Worm (Caenorhabditis elegans) whole organism, L4 larva: ENCODE measurements around the gene T16G1.9.

Experiments used
- D1046.2 ChIP-seq: fragments of 200-800 bp; sonication (Bioruptor generic); IDR thresholded peaks from 2 replicates; pipeline ENCODE4 v1.3.6; 2022; ENCODE audit warnings: missing genetic modification characterization, missing compliant biosample characterization
- F10B5.3 ChIP-seq: sonication (generic microtip); optimal IDR thresholded peaks from 2 replicates; lab custom pipeline; 2016; ENCODE audit warnings: mild to moderate bottlenecking, missing genetic modification characterization, missing compliant biosample characterization
- F49E8.2 ChIP-seq: sonication (generic microtip); optimal IDR thresholded peaks from 2 replicates; lab custom pipeline; 2016; ENCODE audit warnings: missing compliant biosample characterization, mild to moderate bottlenecking, missing genetic modification characterization, borderline replicate concordance
- Y48G9A.11 ChIP-seq: fragments of 200-800 bp; sonication (Bioruptor generic); IDR thresholded peaks from 2 replicates; pipeline ENCODE4 v1.3.6; 2022; ENCODE audit warnings: missing genetic modification reagents, missing genetic modification characterization, missing compliant biosample characterization
- ZK337.2 ChIP-seq: fragments of 200-800 bp; sonication (Bioruptor generic); IDR thresholded peaks from 2 replicates; pipeline ENCODE4 v1.3.6; 2022; ENCODE audit warnings: missing genetic modification reagents, missing genetic modification characterization, missing compliant biosample characterization
- ZK546.5 ChIP-seq, 2 experiments: sonication (generic microtip); optimal IDR thresholded peaks; 2 replicates each; lab custom pipeline; 2017; ENCODE audit warnings: missing biosample characterization in 2 of 2, missing genetic modification characterization in 2 of 2
- aha-1 ChIP-seq: fragments of 150-350 bp; peaks from one replicate; lab custom pipeline; 2014; ENCODE audit warnings: missing biosample characterization, missing genetic modification characterization
- ceh-62 ChIP-seq: sonication (generic microtip); optimal IDR thresholded peaks from 2 replicates; lab custom pipeline; 2017; ENCODE audit warnings: missing biosample characterization, missing genetic modification characterization
- ceh-82 ChIP-seq: sonication (generic microtip); optimal IDR thresholded peaks from 2 replicates; lab custom pipeline; 2017; ENCODE audit warnings: missing biosample characterization, missing genetic modification characterization
- daf-12 ChIP-seq: fragments of 150-350 bp; optimal IDR thresholded peaks from 2 replicates; lab custom pipeline; 2014; ENCODE audit warnings: missing biosample characterization, missing genetic modification reagents, missing genetic modification characterization
- daf-8 ChIP-seq: fragments of 200-800 bp; sonication (Bioruptor generic); IDR thresholded peaks from 2 replicates; pipeline ENCODE4 v1.3.6; 2022; ENCODE audit warnings: missing genetic modification characterization, missing compliant biosample characterization
- dpl-1 ChIP-seq: fragments of 150-350 bp; optimal IDR thresholded peaks from 2 replicates; lab custom pipeline; 2014; ENCODE audit warnings: missing biosample characterization, missing genetic modification reagents, missing genetic modification characterization
- fkh-10 ChIP-seq: fragments of 150-350 bp; optimal IDR thresholded peaks from 2 replicates; lab custom pipeline; 2014; ENCODE audit warnings: missing biosample characterization, missing genetic modification reagents, missing genetic modification characterization
- gei-8 ChIP-seq: fragments of 200-800 bp; sonication (Bioruptor generic); optimal IDR thresholded peaks from 2 replicates; lab custom pipeline; 2018; ENCODE audit warnings: mild to moderate bottlenecking, missing genetic modification characterization, missing compliant biosample characterization
- hmg-1.1 ChIP-seq: fragments of 200-800 bp; sonication (Bioruptor generic); IDR thresholded peaks from 2 replicates; pipeline ENCODE4 v1.3.6; 2022; ENCODE audit warnings: missing genetic modification reagents, missing genetic modification characterization, missing compliant biosample characterization
- mep-1 ChIP-seq: fragments of 150-350 bp; sonication (generic microtip); optimal IDR thresholded peaks from 3 replicates; lab custom pipeline; 2014; ENCODE audit warnings: missing biosample characterization, missing genetic modification characterization
- mes-2 ChIP-seq: sonication (generic microtip); optimal IDR thresholded peaks from 2 replicates; lab custom pipeline; 2016; ENCODE audit warnings: missing genotype, mild to moderate bottlenecking, missing genetic modification characterization, missing compliant biosample characterization; ENCODE audit not compliant: poor library complexity, severe bottlenecking
- mxl-3 ChIP-seq: fragments of 200-800 bp; sonication (Bioruptor generic); optimal IDR thresholded peaks from 2 replicates; lab custom pipeline; 2018; ENCODE audit warnings: mild to moderate bottlenecking, missing genetic modification characterization, missing compliant biosample characterization
- nhr-237 ChIP-seq: sonication (generic microtip); optimal IDR thresholded peaks from 2 replicates; lab custom pipeline; 2017; ENCODE audit warnings: missing biosample characterization, missing genetic modification characterization
- nhr-28 ChIP-seq: fragments of 150-350 bp; optimal IDR thresholded peaks from 2 replicates; lab custom pipeline; 2014; ENCODE audit warnings: missing biosample characterization, missing genetic modification characterization
- nhr-77 ChIP-seq: fragments of 150-350 bp; optimal IDR thresholded peaks from 2 replicates; lab custom pipeline; 2014; ENCODE audit warnings: missing biosample characterization, missing genetic modification characterization
- saeg-2 ChIP-seq: fragments of 200-800 bp; sonication (Bioruptor generic); IDR thresholded peaks from 2 replicates; pipeline ENCODE4 v1.3.6; 2022; ENCODE audit warnings: missing genetic modification reagents, missing genetic modification characterization, missing compliant biosample characterization
- sdz-12 ChIP-seq: fragments of 200-800 bp; sonication (Bioruptor generic); optimal IDR thresholded peaks from 2 replicates; lab custom pipeline; 2018; ENCODE audit warnings: mild to moderate bottlenecking, missing genetic modification characterization, missing compliant biosample characterization
- set-16 ChIP-seq: fragments of 200-800 bp; sonication (Bioruptor generic); IDR thresholded peaks from 2 replicates; pipeline ENCODE4 v1.3.6; 2022; ENCODE audit warnings: missing genetic modification reagents, missing genetic modification characterization, missing compliant biosample characterization
- spr-3 ChIP-seq: fragments of 200-800 bp; sonication (Bioruptor generic); optimal IDR thresholded peaks from 2 replicates; lab custom pipeline; 2018; ENCODE audit warnings: mild to moderate bottlenecking, missing genetic modification characterization, missing compliant biosample characterization
- tag-97 ChIP-seq: fragments of 200-800 bp; sonication (Bioruptor generic); IDR thresholded peaks from 2 replicates; pipeline ENCODE4 v1.3.6; 2022; ENCODE audit warnings: missing genetic modification characterization, missing compliant biosample characterization
- unc-130 ChIP-seq: sonication (generic microtip); optimal IDR thresholded peaks from 2 replicates; lab custom pipeline; 2016; ENCODE audit warnings: missing genetic modification reagents, missing genetic modification characterization, missing compliant biosample characterization
- unc-39 ChIP-seq: sonication (generic microtip); optimal IDR thresholded peaks from 2 replicates; lab custom pipeline; 2017; ENCODE audit warnings: missing biosample characterization, missing genetic modification characterization
- vab-7 ChIP-seq: fragments of 200-800 bp; sonication (Bioruptor generic); IDR thresholded peaks from 2 replicates; pipeline ENCODE4 v1.3.6; 2022; ENCODE audit warnings: missing genetic modification reagents, missing genetic modification characterization, missing compliant biosample characterization
- zag-1 ChIP-seq: fragments of 150-350 bp; optimal IDR thresholded peaks from 2 replicates; lab custom pipeline; 2014; ENCODE audit warnings: missing biosample characterization, missing genetic modification characterization
- zfp-3 ChIP-seq: fragments of 200-800 bp; sonication (Bioruptor generic); conservative IDR thresholded peaks from 2 replicates; pipeline ENCODE4 v1.3.6; 2022; ENCODE audit warnings: missing genetic modification reagents, missing genetic modification characterization, missing compliant biosample characterization
- zip-2 ChIP-seq: fragments of 150-350 bp; optimal IDR thresholded peaks from 2 replicates; lab custom pipeline; 2014; ENCODE audit warnings: missing biosample characterization, missing genetic modification characterization

Gene T16G1.9

DNA sequence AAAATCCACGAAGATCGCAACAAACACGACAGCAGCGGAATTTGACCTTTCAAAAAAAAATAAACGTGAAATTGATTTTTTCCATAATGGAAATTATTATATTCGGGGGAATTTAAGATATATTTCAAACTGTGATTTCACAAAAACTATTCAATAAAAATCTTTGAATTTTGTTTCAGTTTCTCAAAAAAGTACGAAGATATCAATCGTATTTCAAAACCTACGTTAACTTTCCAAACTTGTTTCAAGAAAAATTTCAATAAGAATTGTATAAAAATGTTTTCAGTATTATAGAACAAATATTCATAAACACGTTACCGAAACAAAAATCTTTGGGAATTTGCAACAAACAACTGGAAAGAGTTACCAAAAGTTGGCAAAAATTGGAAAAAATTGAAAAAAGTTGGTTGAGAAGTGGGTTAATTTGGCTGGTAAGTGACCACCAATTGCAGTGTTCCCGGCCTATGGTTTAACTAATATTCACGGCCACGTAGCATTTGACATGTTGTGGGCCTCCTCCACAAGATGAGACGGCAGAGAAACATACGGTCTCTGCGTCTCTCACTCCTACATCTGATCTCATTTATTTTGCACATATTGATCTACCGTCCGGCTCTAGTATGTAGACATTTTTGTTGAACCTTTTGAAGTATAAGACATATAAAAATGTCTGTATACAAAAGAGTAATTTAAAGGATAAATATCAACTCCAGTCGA lies at the start of gene T16G1.9, which contains the start of gene T16G1.18 (continued):
- TF ChIP-seq daf-12 (tag; lab: Kevin White, UChicago) (no peak), nhr-77 (tag; lab: Kevin White, UChicago) (no peak), mxl-3 (peak; percentile 45), zip-2 (tag; lab: Kevin White, UChicago) (no peak)

DNA sequence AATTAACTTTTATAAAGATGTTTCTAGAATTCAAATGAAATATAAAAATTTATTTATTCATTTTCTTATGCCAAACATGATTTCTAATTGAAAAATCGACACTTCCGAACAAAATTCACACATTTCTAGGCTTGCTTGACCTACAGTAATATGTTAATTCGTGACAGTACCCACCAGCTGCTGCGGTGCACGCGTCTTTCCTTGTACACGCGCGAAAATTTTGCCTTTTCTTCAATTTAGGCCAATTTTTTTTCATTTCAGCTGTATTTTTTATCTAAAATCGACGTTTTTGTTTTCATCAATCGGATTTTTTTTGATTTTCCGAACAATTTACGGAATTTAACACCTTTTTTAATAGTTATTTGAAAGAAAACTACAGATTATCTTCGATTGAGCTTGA lies 49.4 kb upstream of the T16G1.9 start:
- TF ChIP-seq F49E8.2 (tag; lab: Kevin White, UChicago) (peak; percentile 38), sdz-12 (GFP tag; lab: Kevin White, UChicago) (no peak), tag-97 (GFP tag; lab: Robert Waterston, UW) (no peak), unc-130 (GFP tag; lab: Kevin White, UChicago) (peak; percentile 73), nhr-77 (tag; lab: Kevin White, UChicago) (no peak), hmg-1.1 (GFP tag; lab: Robert Waterston, UW) (no peak), Y48G9A.11 (peak; percentile 70)

- no peak for TF ChIP-seq F10B5.3
- TF ChIP-seq ceh-82 = no peak
- TF ChIP-seq unc-130 (GFP tag; lab: Kevin White, UChicago) = no peak
- TF ChIP-seq ZK337.2 (GFP tag; lab: Robert Waterston, UW) = no peak
- no peak for TF ChIP-seq daf-12 (tag; lab: Kevin White, UChicago)
- no peak for TF ChIP-seq fkh-10 (GFP tag; lab: Kevin White, UChicago)
- TF ChIP-seq mes-2 (tag; lab: Kevin White, UChicago) = no peak
- no peak for TF ChIP-seq nhr-77 (tag; lab: Kevin White, UChicago)
- no peak for TF ChIP-seq vab-7 (GFP tag; lab: Robert Waterston, UW)
- no peak for TF ChIP-seq mep-1 (tag; lab: Kevin White, UChicago)
- no peak for TF ChIP-seq daf-8
- TF ChIP-seq set-16 (GFP tag; lab: Robert Waterston, UW) = no peak
- no peak for TF ChIP-seq D1046.2 (GFP tag; lab: Robert Waterston, UW)
- TF ChIP-seq zip-2 (tag; lab: Kevin White, UChicago) = no peak
- no peak for TF ChIP-seq nhr-237 (tag; lab: Kevin White, UChicago)
- TF ChIP-seq gei-8 (GFP tag; lab: Kevin White, UChicago) = no peak
- no peak for TF ChIP-seq dpl-1 (GFP tag; lab: Kevin White, UChicago)
Observed at ce11 chrV:12999559-12999958, 48.9 kb upstream of the T16G1.9 start, which contains the start of gene far-4. Gene far-4, minus strand, starts transcription at chrV:12999659.

- TF ChIP-seq spr-3 (GFP tag; lab: Kevin White, UChicago) (no peak), ZK546.5 (tag; optimal IDR thresholded peaks at IDR 0.05; lab: Kevin White, UChicago) (no peak), unc-39 (no peak), saeg-2 (GFP tag; lab: Robert Waterston, UW) (no peak), gei-8 (GFP tag; lab: Kevin White, UChicago) (no peak), zfp-3 (no peak), ceh-62 (tag; lab: Kevin White, UChicago) (no peak)
Observed at ce11 chrV:12997422-12997821, 46.8 kb upstream of the T16G1.9 start, which contains the start of gene far-3. Gene far-3, minus strand, starts transcription at chrV:12997522.

DNA sequence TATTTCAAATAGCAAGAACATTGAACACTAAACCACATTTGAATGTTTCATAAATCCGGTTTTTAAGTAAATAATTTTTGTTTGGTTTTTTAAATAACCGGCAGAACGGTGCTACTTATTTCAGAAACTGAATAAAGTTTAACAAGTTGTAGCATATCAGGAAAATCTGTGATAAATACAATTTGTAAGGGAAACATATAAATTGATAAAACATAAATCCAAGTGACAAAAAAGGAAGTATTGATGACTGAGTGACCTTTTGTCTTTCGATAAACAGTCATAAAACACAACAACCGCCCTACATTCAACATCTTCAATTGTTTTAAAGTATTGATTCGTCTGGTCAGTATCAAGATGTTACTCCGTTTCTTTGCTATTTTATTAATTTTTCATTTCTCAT lies 44.6 kb upstream of the T16G1.9 start, which contains the start of gene far-5:
TSS of gene far-5 (plus strand) at position 301 of the 400 bp plus-strand sequence.
- peak; percentile 3 for TF ChIP-seq nhr-28 (tag; lab: Kevin White, UChicago)
- TF ChIP-seq aha-1 (tag; lab: Kevin White, UChicago) = peak; percentile 48
- no peak for TF ChIP-seq zag-1 (tag; lab: Kevin White, UChicago)
